Worm (Caenorhabditis elegans) whole organism, young adult: ENCODE data around the gene pqn-25.

ENCODE experiments used
- B0336.3 ChIP-seq: fragments of 200-800 bp; sonication (Bioruptor generic); IDR thresholded peaks from 2 replicates; pipeline ENCODE4 v1.3.6; 2022; ENCODE audit warnings: missing genetic modification characterization, missing compliant biosample characterization
- Y53G8AR.9 ChIP-seq: fragments of 200-800 bp; sonication (Bioruptor generic); conservative IDR thresholded peaks from 2 replicates; pipeline ENCODE4 v1.3.6; 2022; ENCODE audit warnings: missing genetic modification reagents, missing genetic modification characterization, missing compliant biosample characterization
- ama-1 ChIP-seq, 3 experiments: fragments of 150-350 bp in 1 of 3; sonication (generic microtip) in 2 of 3; optimal IDR thresholded peaks; 2 replicates each; lab custom pipeline; 2014 to 2018; ENCODE audit warnings: missing biosample characterization in 2 of 3, missing genetic modification characterization in 2 of 3, missing genetic modification reagents in 2 of 3
- attf-3 ChIP-seq: fragments of 200-800 bp; sonication (Bioruptor generic); conservative IDR thresholded peaks from 2 replicates; pipeline ENCODE4 v1.3.6; 2022; ENCODE audit warnings: missing genetic modification reagents, missing genetic modification characterization, missing compliant biosample characterization
- bed-1 ChIP-seq: fragments of 200-800 bp; sonication (Bioruptor generic); IDR thresholded peaks from 2 replicates; pipeline ENCODE4 v1.3.6; 2022; ENCODE audit warnings: missing genetic modification reagents, missing genetic modification characterization, missing compliant biosample characterization
- hrde-1 ChIP-seq: sonication (generic microtip); optimal IDR thresholded peaks from 2 replicates; lab custom pipeline; 2016; ENCODE audit warnings: missing genetic modification characterization, mild to moderate bottlenecking, missing compliant biosample characterization, moderate library complexity, missing genotype, missing genetic modification reagents, borderline replicate concordance
- let-526 ChIP-seq: fragments of 200-800 bp; sonication (Bioruptor generic); IDR thresholded peaks from 2 replicates; pipeline ENCODE4 v1.3.6; 2022; ENCODE audit warnings: missing genetic modification reagents, missing genetic modification characterization, missing compliant biosample characterization
- let-607 ChIP-seq, 2 experiments: fragments of 200-800 bp in 1 of 2; sonication (Bioruptor generic) in 1 of 2; sonication (generic microtip) in 1 of 2; optimal IDR thresholded peaks; 2 replicates each; lab custom pipeline; 2016 to 2018; ENCODE audit warnings: mild to moderate bottlenecking in 2 of 2, missing compliant biosample characterization in 2 of 2, missing genetic modification characterization in 2 of 2, moderate library complexity in 2 of 2, missing genotype in 1 of 2
- mes-4 ChIP-seq: sonication (generic microtip); optimal IDR thresholded peaks from 2 replicates; lab custom pipeline; 2016; ENCODE audit warnings: missing genotype, missing genetic modification characterization, missing compliant biosample characterization
- nfya-1 ChIP-seq: sonication (generic microtip); optimal IDR thresholded peaks from 2 replicates; lab custom pipeline; 2017; ENCODE audit warnings: antibody characterized with exemption, missing compliant biosample characterization, missing genetic modification characterization, borderline replicate concordance; ENCODE audit not compliant: insufficient read depth
- nhr-90 ChIP-seq: sonication (generic microtip); optimal IDR thresholded peaks from 2 replicates; lab custom pipeline; 2016; ENCODE audit warnings: missing genotype, mild to moderate bottlenecking, missing genetic modification characterization, missing compliant biosample characterization
- snpc-4 ChIP-seq, 5 experiments: fragments of 150-350 bp in 1 of 5; sonication (generic microtip) in 4 of 5; optimal IDR thresholded peaks; 2 replicates each; lab custom pipeline; 2014 to 2018; ENCODE audit warnings: missing genetic modification characterization in 5 of 5, missing biosample characterization in 3 of 5, antibody characterized with exemption in 2 of 5, mild to moderate bottlenecking in 2 of 5, missing compliant biosample characterization in 2 of 5, missing genotype in 2 of 5, moderate library complexity in 2 of 5, missing genetic modification reagents in 1 of 5
- unc-62 ChIP-seq: fragments of 150-350 bp; optimal IDR thresholded peaks from 2 replicates; lab custom pipeline; 2014; ENCODE audit warnings: missing biosample characterization, missing genetic modification reagents, missing genetic modification characterization
- ztf-28 ChIP-seq: fragments of 200-800 bp; sonication (Bioruptor generic); IDR thresholded peaks from 2 replicates; pipeline ENCODE4 v1.3.6; 2022; ENCODE audit warnings: missing genetic modification reagents, missing genetic modification characterization, missing compliant biosample characterization

- TF ChIP-seq attf-3 (GFP tag; lab: Robert Waterston, UW) (no peak), let-607 (tag; optimal IDR thresholded peaks at IDR 0.05; lab: Kevin White, UChicago) (no peak), snpc-4 (GFP tag; optimal IDR thresholded peaks at IDR 0.05; lab: Kevin White, UChicago) (no peak), snpc-4 (tag; optimal IDR thresholded peaks at IDR 0.05; lab: Kevin White, UChicago) (no peak), B0336.3 (GFP tag; lab: Robert Waterston, UW) (no peak), Y53G8AR.9 (no peak), mes-4 (tag; lab: Kevin White, UChicago) (no peak), let-526 (no peak), nhr-90 (tag; lab: Kevin White, UChicago) (no peak), bed-1 (GFP tag; lab: Robert Waterston, UW) (no peak), unc-62 (GFP tag; lab: Kevin White, UChicago) (no peak), ztf-28 (GFP tag; lab: Robert Waterston, UW) (no peak), nfya-1 (tag; lab: Kevin White, UChicago) (no peak), ama-1 (optimal IDR thresholded peaks at IDR 0.05; lab: Kevin White, UChicago) (no peak), ama-1 (GFP tag; optimal IDR thresholded peaks at IDR 0.05; lab: Kevin White, UChicago) (no peak), hrde-1 (tag; lab: Kevin White, UChicago) (no peak)
Observed at ce11 chrIII:5464077-5464476, 48.3 kb downstream of the pqn-25 start, which contains the start of gene F48E8.2.
